Fruit fly (Drosophila melanogaster): Measurements from ENCODE around the gene Oatp33Ea.

The Oatp33Ea gene

dm6 chr2L:12433712-12434534 is 11.8 kb downstream of the Oatp33Ea start, which contains the start of gene eRF3 (continued):
- no peak for TF ChIP-seq CG17912 (GFP tag; optimal IDR thresholded peaks at IDR 0.05)
- peak; percentile 91 for TF ChIP-seq CG12391 (tag; optimal IDR thresholded peaks at IDR 0.05)
- no peak for TF ChIP-seq abd-A (tag; optimal IDR thresholded peaks at IDR 0.05)
- peak; percentile 85 for TF ChIP-seq Dek (tag; optimal IDR thresholded peaks at IDR 0.05)
- TF ChIP-seq sens (GFP tag), result peak; percentile 88
- TF ChIP-seq HHEX (GFP tag; optimal IDR thresholded peaks at IDR 0.05), result peak; percentile 55
- no peak for TF ChIP-seq CG10565 (GFP tag; optimal IDR thresholded peaks at IDR 0.05)
- TF ChIP-seq CG10979 (tag; optimal IDR thresholded peaks at IDR 0.05), result peak; percentile 78
- TF ChIP-seq ftz-f1 (GFP tag; optimal IDR thresholded peaks at IDR 0.05), result no peak
- TF ChIP-seq Usf (GFP tag; optimal IDR thresholded peaks at IDR 0.05), result peak; percentile 51
- TF ChIP-seq CG34224 (GFP tag; IDR thresholded peaks at IDR 0.05; ENCODE audit: partially characterized antibody), result peak; percentile 24; the same call in 1 of the 3 replicates
- TF ChIP-seq Taf1 (GFP tag; IDR thresholded peaks at IDR 0.05), result peak; percentile 59; the same call in 1 of the 2 replicates
- TF ChIP-seq CG16779 (GFP tag; IDR thresholded peaks at IDR 0.05), result 0 out of 2 replicates have a peak, but pooled peaks have one; percentile 16
- TF ChIP-seq CG17568 (GFP tag; optimal IDR thresholded peaks at IDR 0.05), result no peak
- no peak for TF ChIP-seq zf30C (GFP tag; optimal IDR thresholded peaks at IDR 0.05)
- no peak for TF ChIP-seq CG12219 (GFP tag; optimal IDR thresholded peaks at IDR 0.05)
- peak; percentile 26 for TF ChIP-seq Sin3A (optimal IDR thresholded peaks at IDR 0.05)
- no peak for TF ChIP-seq luna (GFP tag; optimal IDR thresholded peaks at IDR 0.05)
- peak; percentile 55 for TF ChIP-seq Nf-YB (GFP tag; optimal IDR thresholded peaks at IDR 0.05)
- TF ChIP-seq CG11085 (GFP tag; IDR thresholded peaks at IDR 0.05), result peak; percentile 66; the same call in 1 of the 2 replicates
- TF ChIP-seq Nf-YC (tag; optimal IDR thresholded peaks at IDR 0.05), result peak; percentile 83
- TF ChIP-seq NC2α (GFP tag; optimal IDR thresholded peaks at IDR 0.05), result no peak
- peak; percentile 70 for TF ChIP-seq CG13894 (tag; optimal IDR thresholded peaks at IDR 0.05)
- TF ChIP-seq phol (tag; optimal IDR thresholded peaks at IDR 0.05), result peak; percentile 99
- peak; percentile 85 for TF ChIP-seq dmrt11E (tag; optimal IDR thresholded peaks at IDR 0.05)
- TF ChIP-seq Neu2 (GFP tag; optimal IDR thresholded peaks at IDR 0.05; ENCODE audit: borderline replicate concordance), result no peak
- no peak for TF ChIP-seq Tbp (GFP tag; optimal IDR thresholded peaks at IDR 0.05)
- peak; percentile 76 for TF ChIP-seq sug (tag; optimal IDR thresholded peaks at IDR 0.05)
- TF ChIP-seq NfI (GFP tag; optimal IDR thresholded peaks at IDR 0.05), result peak; percentile 62
- TF ChIP-seq CG12744 (GFP tag; optimal IDR thresholded peaks at IDR 0.05), result no peak
- no peak for TF ChIP-seq CG12071 (GFP tag; optimal IDR thresholded peaks at IDR 0.05)
- TF ChIP-seq Gsc (GFP tag; IDR thresholded peaks at IDR 0.05), result no peak
- TF ChIP-seq lov (optimal IDR thresholded peaks at IDR 0.05), result no peak
- TF ChIP-seq lov (GFP tag; IDR thresholded peaks at IDR 0.05), result 0 out of 3 replicates have a peak, but pooled peaks have one; percentile 53
- TF ChIP-seq bsh (GFP tag; optimal IDR thresholded peaks at IDR 0.05), result peak in 1 of 2 experiments; percentile 71
- TF ChIP-seq CG3163 (GFP tag; optimal IDR thresholded peaks at IDR 0.05), result no peak
- peak; percentile 81 for TF ChIP-seq B-H2 (GFP tag; optimal IDR thresholded peaks at IDR 0.05)
- TF ChIP-seq Myb (GFP tag; optimal IDR thresholded peaks at IDR 0.05), result no peak
- no peak for TF ChIP-seq Lpt (GFP tag; optimal IDR thresholded peaks at IDR 0.05)
- peak; percentile 64; the same call in 2 of the 3 replicates for TF ChIP-seq Mrtf (GFP tag; IDR thresholded peaks at IDR 0.05)
- peak; percentile 88 for TF ChIP-seq CG31441 (GFP tag; IDR thresholded peaks at IDR 0.05)
- peak; percentile 67 for TF ChIP-seq Aef1 (GFP tag; IDR thresholded peaks at IDR 0.05)
- peak; percentile 71 for TF ChIP-seq fd96Cb (tag; optimal IDR thresholded peaks at IDR 0.05)
- no peak for TF ChIP-seq CG10274 (GFP tag; optimal IDR thresholded peaks at IDR 0.05)
- peak; percentile 80 for TF ChIP-seq tio (GFP tag; optimal IDR thresholded peaks at IDR 0.05)
- TF ChIP-seq CG6791 (GFP tag; IDR thresholded peaks at IDR 0.05; ENCODE audit: partially characterized antibody), result peak; percentile 29; the same call in 2 of the 3 replicates
- no peak; the same call in 1 of the 2 replicates for TF ChIP-seq Awh (GFP tag; IDR thresholded peaks at IDR 0.05)
- TF ChIP-seq ro (GFP tag; IDR thresholded peaks at IDR 0.05), result peak; percentile 42; the same call in 1 of the 2 replicates
- peak; percentile 6 for TF ChIP-seq CG8359 (GFP tag; optimal IDR thresholded peaks at IDR 0.05; ENCODE audit: borderline replicate concordance)
